Fruit fly (Drosophila melanogaster) whole organism, adult: ENCODE results near the gene capt.

Source experiments
- CG12768 ChIP-seq: fragments of 200-800 bp; sonication (Bioruptor generic); optimal IDR thresholded peaks from 2 replicates; lab custom pipeline; 2017; ENCODE audit warnings: missing biosample characterization, missing genetic modification characterization, mild to moderate bottlenecking, moderate library complexity, missing genetic modification reagents
- CG1620 ChIP-seq: fragments of 200-800 bp; sonication (Bioruptor generic); optimal IDR thresholded peaks from 2 replicates; lab custom pipeline; 2016; ENCODE audit warnings: missing biosample characterization, missing genetic modification characterization
- CG7045 ChIP-seq: fragments of 200-800 bp; sonication (Bioruptor generic); optimal IDR thresholded peaks from 2 replicates; lab custom pipeline; 2017; ENCODE audit warnings: missing biosample characterization, mild to moderate bottlenecking, missing genetic modification characterization
- CG7101 ChIP-seq: fragments of 200-800 bp; sonication (Bioruptor generic); optimal IDR thresholded peaks from 2 replicates; lab custom pipeline; 2018; ENCODE audit warnings: missing biosample characterization, mild to moderate bottlenecking, missing genetic modification characterization, moderate library complexity
- Clk ChIP-seq: fragments of 200-800 bp; sonication (Bioruptor generic); optimal IDR thresholded peaks from 2 replicates; lab custom pipeline; 2017; ENCODE audit warnings: missing biosample characterization, missing genetic modification characterization
- bab1 ChIP-seq: fragments of 200-800 bp; sonication (Bioruptor generic); optimal IDR thresholded peaks from 3 replicates; lab custom pipeline; 2019; ENCODE audit warnings: missing biosample characterization, mild to moderate bottlenecking, missing genetic modification characterization, moderate library complexity
- pad ChIP-seq: fragments of 200-800 bp; sonication (Bioruptor generic); optimal IDR thresholded peaks from 3 replicates; lab custom pipeline; 2017; ENCODE audit warnings: missing biosample characterization, missing genetic modification characterization, mild to moderate bottlenecking, moderate library complexity, missing genetic modification reagents
- tj ChIP-seq: fragments of 200-800 bp; sonication (Bioruptor generic); optimal IDR thresholded peaks from 3 replicates; lab custom pipeline; 2017; ENCODE audit warnings: missing biosample characterization, mild to moderate bottlenecking, missing genetic modification characterization, moderate library complexity

dm6 chr2L:1147656-1148055, 10.4 kb downstream of the capt start:
- TF ChIP-seq CG7045 (GFP tag; lab: Kevin White, UChicago) (no peak), bab1 (GFP tag; lab: Kevin White, UChicago) (no peak), CG1620 (GFP tag; lab: Kevin White, UChicago) (no peak), Clk (no peak), CG7101 (no peak), pad (GFP tag; lab: Kevin White, UChicago) (no peak), CG12768 (GFP tag; lab: Kevin White, UChicago) (no peak), tj (GFP tag; lab: Kevin White, UChicago) (no peak)
